Worm (Caenorhabditis elegans): Measurements from ENCODE around the gene B0563.10.

B0563.10 gene

DNA sequence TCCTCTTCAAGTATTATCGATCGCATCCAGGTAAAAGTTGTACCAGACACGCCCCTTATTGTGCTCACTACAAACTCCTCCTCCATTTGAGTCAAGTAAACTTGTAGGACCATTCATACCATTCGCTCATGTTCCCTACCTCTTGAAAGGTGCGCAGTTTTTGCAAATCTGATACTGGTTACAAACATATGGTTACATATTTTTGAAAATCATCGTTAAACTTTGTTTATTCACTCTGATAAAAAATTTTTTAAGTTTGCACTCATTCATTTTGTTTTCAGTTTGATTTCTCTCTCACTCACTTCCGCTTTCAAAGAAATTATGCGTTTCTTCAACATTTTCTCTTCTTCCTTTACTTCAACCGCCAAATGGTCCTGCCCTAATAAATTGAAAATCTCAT, 4.2 kb upstream of the B0563.10 start, which contains the start of gene B0563.1:
Gene B0563.1, plus strand, starts transcription at position 301 of the 400 bp plus-strand sequence.
- TF ChIP-seq madf-9 (GFP tag; conservative IDR thresholded peaks at IDR 0.05) (no peak), nhr-41 (GFP tag; IDR thresholded peaks at IDR 0.05) (no peak), Y5F2A.4 (GFP tag; optimal IDR thresholded peaks at IDR 0.05) (no peak), mxl-3 (GFP tag; optimal IDR thresholded peaks at IDR 0.05) (no peak), lin-13 (GFP tag; optimal IDR thresholded peaks at IDR 0.05) (no peak), php-3 (GFP tag; IDR thresholded peaks at IDR 0.05) (no peak), duxl-1 (tag; optimal IDR thresholded peaks at IDR 0.05; ENCODE audit: poor library complexity) (no peak), zip-2 (tag; optimal IDR thresholded peaks at IDR 0.05) (no peak), dve-1 (tag; optimal IDR thresholded peaks at IDR 0.05; ENCODE audit: insufficient read depth) (no peak), Y48G9A.11 (GFP tag; IDR thresholded peaks at IDR 0.05) (no peak), R02D3.7 (tag; optimal IDR thresholded peaks at IDR 0.05) (no peak), ZK337.2 (GFP tag; IDR thresholded peaks at IDR 0.05) (no peak), unc-130 (GFP tag; optimal IDR thresholded peaks at IDR 0.05) (no peak), daf-19 (GFP tag; conservative IDR thresholded peaks at IDR 0.05) (no peak), F26F4.8 (GFP tag; conservative IDR thresholded peaks at IDR 0.05) (no peak), egl-27 (tag; optimal IDR thresholded peaks at IDR 0.05) (no peak), zag-1 (tag; optimal IDR thresholded peaks at IDR 0.05) (no peak), ceh-28 (tag; optimal IDR thresholded peaks at IDR 0.05) (no peak), gei-8 (GFP tag; optimal IDR thresholded peaks at IDR 0.05) (no peak), egl-43 (GFP tag; IDR thresholded peaks at IDR 0.05) (no peak)

DNA sequence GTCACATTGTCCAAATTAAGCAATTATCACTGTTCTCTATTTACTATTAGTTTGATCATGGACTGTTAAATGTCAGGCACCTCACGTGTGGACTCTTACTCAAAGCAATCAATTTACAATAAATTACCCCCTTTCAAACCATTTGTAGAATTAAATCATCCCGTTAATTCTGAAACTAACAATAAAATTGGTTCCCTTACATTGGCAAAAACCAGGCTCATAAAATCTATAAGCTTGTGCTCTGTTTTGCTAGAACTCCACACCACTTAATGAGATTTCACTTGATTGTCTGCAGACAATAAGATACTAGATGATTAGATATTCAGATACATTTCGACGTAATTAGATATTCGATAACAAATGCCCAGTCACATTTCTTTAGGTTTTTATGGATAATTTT, 3.0 kb upstream of the B0563.10 start:
- TF ChIP-seq mxl-3 (GFP tag; optimal IDR thresholded peaks at IDR 0.05) (no peak), unc-62 (GFP tag; optimal IDR thresholded peaks at IDR 0.05 in 1 of 2) (peak in 1 of 2 experiments; percentile 91), unc-62 (tag; optimal IDR thresholded peaks at IDR 0.05) (no peak), zfp-2 (tag; optimal IDR thresholded peaks at IDR 0.05) (no peak)

DNA sequence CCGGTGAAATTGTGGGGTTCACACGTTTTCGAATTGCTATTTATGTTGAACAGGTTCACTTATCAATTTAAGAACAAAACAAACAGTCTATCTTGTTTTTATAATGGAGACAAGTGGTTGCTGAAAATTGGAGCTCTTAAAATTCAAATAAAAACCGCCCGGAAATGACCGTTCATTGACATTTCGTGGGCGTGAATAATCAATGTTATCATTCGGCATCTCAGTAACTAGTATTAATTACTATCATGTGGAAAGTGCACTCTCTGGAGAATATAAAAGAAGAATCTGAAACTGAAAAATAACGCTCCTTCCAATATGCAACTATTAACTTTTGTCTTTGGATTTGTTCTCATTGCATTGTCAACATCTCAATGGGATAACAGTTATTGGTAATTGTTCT, 1.2 kb upstream of the B0563.10 start, which contains the start of gene B0563.9:
Gene B0563.9, plus strand, starts transcription at position 301 of the 400 bp plus-strand sequence.
- TF ChIP-seq pqm-1 (tag; optimal IDR thresholded peaks at IDR 0.05) (no peak), fos-1 (tag; optimal IDR thresholded peaks at IDR 0.05) (no peak), jun-1 (tag; optimal IDR thresholded peaks at IDR 0.05) (no peak), spr-3 (GFP tag; optimal IDR thresholded peaks at IDR 0.05) (no peak), lin-29 (GFP tag; IDR thresholded peaks at IDR 0.05) (no peak), spr-1 (tag; optimal IDR thresholded peaks at IDR 0.05) (no peak), madf-5 (GFP tag; IDR thresholded peaks at IDR 0.05) (no peak), fkh-10 (GFP tag; optimal IDR thresholded peaks at IDR 0.05) (no peak), ceh-82 (tag; optimal IDR thresholded peaks at IDR 0.05) (no peak)

DNA sequence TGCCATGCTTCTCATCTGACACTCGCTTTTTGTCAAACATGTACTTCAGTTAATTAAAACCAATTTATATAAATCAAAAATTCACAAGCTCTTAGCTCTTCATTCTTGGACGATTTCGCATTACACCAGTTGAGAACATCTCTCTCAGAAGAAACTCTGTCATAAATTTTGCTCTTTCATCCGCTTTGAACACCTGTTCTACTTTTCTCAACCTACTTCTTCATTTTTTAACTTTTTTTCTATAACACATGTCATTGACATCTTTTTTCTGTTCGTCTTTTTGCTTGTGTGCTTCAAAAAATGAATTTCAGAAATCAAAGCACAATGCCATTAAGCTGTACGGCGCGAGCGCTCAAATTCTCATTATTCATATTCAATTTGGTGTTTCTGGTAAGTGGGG, 4.2 kb downstream of the B0563.10 start, which contains the start of gene tsp-11:
Gene tsp-11, plus strand, starts transcription at position 301 of the 400 bp plus-strand sequence.
- no peak for TF ChIP-seq ceh-20 (GFP tag; IDR thresholded peaks at IDR 0.05)
- TF ChIP-seq unc-62 (GFP tag; optimal IDR thresholded peaks at IDR 0.05 in 1 of 2), result peak in 1 of 2 experiments; percentile 27
- no peak for TF ChIP-seq unc-62 (tag; optimal IDR thresholded peaks at IDR 0.05)
- peak; percentile 79 for TF ChIP-seq aha-1 (tag)

DNA sequence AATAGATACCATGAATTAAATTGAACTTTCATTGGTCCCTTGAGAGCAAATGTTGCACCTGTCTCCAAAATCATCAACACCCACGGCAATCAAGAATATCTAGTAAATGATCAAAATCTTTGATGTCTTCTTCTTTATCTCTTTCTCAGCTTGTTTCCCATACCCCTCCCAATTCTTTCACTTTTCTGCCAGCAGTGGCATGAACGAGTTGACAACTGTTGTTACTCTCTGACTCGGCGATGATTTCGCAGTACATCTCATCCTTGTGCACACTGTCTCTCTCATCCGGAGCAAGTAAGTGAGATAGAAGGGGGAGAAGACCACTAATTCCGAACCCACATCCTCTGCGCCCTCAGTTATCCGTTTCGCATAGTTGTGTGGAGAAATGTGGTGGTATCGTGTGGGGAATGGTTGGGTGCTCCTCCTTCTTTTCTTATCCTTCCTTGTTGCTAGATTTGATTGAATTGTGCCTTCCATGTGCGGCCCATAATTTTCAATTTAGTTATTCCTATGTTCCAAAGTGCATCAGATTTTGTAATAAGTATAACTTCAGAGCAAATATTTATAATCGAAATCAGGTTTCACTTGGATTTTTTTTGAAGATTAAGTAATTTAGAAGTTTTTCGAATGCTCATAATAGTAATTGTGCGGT, 5.7 kb downstream of the B0563.10 start:
- no peak for TF ChIP-seq nhr-25 (tag; optimal IDR thresholded peaks at IDR 0.05; ENCODE audit: borderline replicate concordance, insufficient read depth)
- TF ChIP-seq T20F7.1 (GFP tag; optimal IDR thresholded peaks at IDR 0.05), result no peak
- TF ChIP-seq zag-1 (tag; optimal IDR thresholded peaks at IDR 0.05), result no peak
- TF ChIP-seq cey-2 (tag; optimal IDR thresholded peaks at IDR 0.05; ENCODE audit: borderline replicate concordance, insufficient read depth), result no peak
- TF ChIP-seq gei-8 (GFP tag; optimal IDR thresholded peaks at IDR 0.05), result no peak
- no peak for TF ChIP-seq set-16 (GFP tag; IDR thresholded peaks at IDR 0.05)
- TF ChIP-seq nhr-11 (tag; optimal IDR thresholded peaks at IDR 0.05), result peak; percentile 49
- no peak for TF ChIP-seq lin-1 (GFP tag; IDR thresholded peaks at IDR 0.05)
- peak; percentile 81 for TF ChIP-seq aha-1 (tag)
- TF ChIP-seq rbr-2 (tag; optimal IDR thresholded peaks at IDR 0.05), result no peak
- no peak for TF ChIP-seq nhr-76 (tag; optimal IDR thresholded peaks at IDR 0.05)
- TF ChIP-seq daf-16 (GFP tag; optimal IDR thresholded peaks at IDR 0.05), result peak in 1 of 2 experiments; percentile 46
- no peak for TF ChIP-seq daf-16 (tag; optimal IDR thresholded peaks at IDR 0.05)
- no peak for TF ChIP-seq duxl-1 (tag; optimal IDR thresholded peaks at IDR 0.05; ENCODE audit: poor library complexity)
- no peak for TF ChIP-seq dmd-9 (GFP tag; IDR thresholded peaks at IDR 0.05)

Measured in whole organism, L4 larva.